Fruit fly (Drosophila melanogaster) whole organism, embryonic: Measurements from ENCODE around the gene CG12123.

Source experiments
- Ada2b ChIP-seq: fragments of 200-800 bp; sonication (Bioruptor generic); IDR thresholded peaks from 2 replicates; pipeline ENCODE4 v1.3.6; 2022; ENCODE audit warnings: missing biosample characterization, missing genetic modification characterization
- Blimp-1 ChIP-seq: fragments of 200-800 bp; sonication (Bioruptor generic); optimal IDR thresholded peaks from 3 replicates; lab custom pipeline; 2018; ENCODE audit warnings: missing biosample characterization, missing genetic modification characterization, mild to moderate bottlenecking, moderate library complexity, missing genetic modification reagents
- CG10267 ChIP-seq: fragments of 200-800 bp; sonication (Bioruptor generic); optimal IDR thresholded peaks from 2 replicates; lab custom pipeline; 2018; ENCODE audit warnings: missing biosample characterization, mild to moderate bottlenecking, missing genetic modification characterization, moderate library complexity
- CG10959 ChIP-seq: fragments of 200-800 bp; sonication (Bioruptor generic); IDR thresholded peaks from 2 replicates; pipeline ENCODE4 v1.3.6; 2022; ENCODE audit warnings: missing biosample characterization, missing genetic modification characterization
- CG11085 ChIP-seq: fragments of 200-800 bp; sonication (Bioruptor generic); IDR thresholded peaks from 2 replicates; pipeline ENCODE4 v1.3.6; 2022; ENCODE audit warnings: missing biosample characterization, missing genetic modification characterization
- CG12659 ChIP-seq: fragments of 200-800 bp; sonication (Bioruptor generic); optimal IDR thresholded peaks from 3 replicates; lab custom pipeline; 2017; ENCODE audit warnings: mild to moderate bottlenecking, missing biosample characterization, missing genetic modification reagents, missing genetic modification characterization
- CG12942 ChIP-seq: fragments of 200-800 bp; sonication (Bioruptor generic); optimal IDR thresholded peaks from 3 replicates; lab custom pipeline; 2016; ENCODE audit warnings: missing biosample characterization, missing genetic modification characterization
- CG13775 ChIP-seq: fragments of 200-800 bp; sonication (Bioruptor generic); optimal IDR thresholded peaks from 3 replicates; lab custom pipeline; 2017; ENCODE audit warnings: missing biosample characterization, mild to moderate bottlenecking, missing genetic modification characterization
- CG14710 ChIP-seq: fragments of 200-800 bp; sonication (Bioruptor generic); optimal IDR thresholded peaks from 3 replicates; lab custom pipeline; 2019; ENCODE audit warnings: missing biosample characterization, mild to moderate bottlenecking, missing genetic modification characterization, moderate library complexity
- CG15479 ChIP-seq: fragments of 200-800 bp; sonication (Bioruptor generic); optimal IDR thresholded peaks from 3 replicates; lab custom pipeline; 2019; ENCODE audit warnings: missing biosample characterization, mild to moderate bottlenecking, missing genetic modification characterization, moderate library complexity
- CG16815 ChIP-seq: fragments of 200-800 bp; sonication (Bioruptor generic); optimal IDR thresholded peaks from 3 replicates; lab custom pipeline; 2017; ENCODE audit warnings: missing biosample characterization, mild to moderate bottlenecking, missing genetic modification characterization
- CG17802 ChIP-seq: fragments of 200-800 bp; sonication (Bioruptor generic); optimal IDR thresholded peaks from 2 replicates; lab custom pipeline; 2018; ENCODE audit warnings: missing biosample characterization, mild to moderate bottlenecking, missing genetic modification characterization, moderate library complexity
- CG18011 ChIP-seq: fragments of 200-800 bp; sonication (Bioruptor generic); optimal IDR thresholded peaks from 2 replicates; lab custom pipeline; 2017; ENCODE audit warnings: missing biosample characterization, missing genetic modification characterization, mild to moderate bottlenecking, moderate library complexity, missing genotype
- CG18599 ChIP-seq: fragments of 200-800 bp; sonication (Bioruptor generic); optimal IDR thresholded peaks from 3 replicates; lab custom pipeline; 2017; ENCODE audit warnings: missing biosample characterization, missing genetic modification characterization, mild to moderate bottlenecking, moderate library complexity, missing genetic modification reagents
- CG2712 ChIP-seq: fragments of 200-800 bp; optimal IDR thresholded peaks from 3 replicates; lab custom pipeline; 2019; ENCODE audit warnings: missing biosample characterization, mild to moderate bottlenecking, missing genetic modification characterization, moderate library complexity
- CG31441 ChIP-seq: fragments of 200-800 bp; sonication (Bioruptor generic); IDR thresholded peaks from 2 replicates; pipeline ENCODE4 v1.3.6; 2022; ENCODE audit warnings: missing biosample characterization, missing genetic modification characterization
- CG3407 ChIP-seq: fragments of 200-800 bp; sonication (Bioruptor generic); optimal IDR thresholded peaks from 2 replicates; lab custom pipeline; 2018; ENCODE audit warnings: missing biosample characterization, mild to moderate bottlenecking, missing genetic modification characterization
- CG5180 ChIP-seq: fragments of 200-800 bp; sonication (Bioruptor generic); optimal IDR thresholded peaks from 3 replicates; lab custom pipeline; 2017; ENCODE audit warnings: missing biosample characterization, missing genetic modification characterization, mild to moderate bottlenecking, moderate library complexity, missing genetic modification reagents
- CG7357 ChIP-seq: fragments of 200-800 bp; sonication (Bioruptor generic); IDR thresholded peaks from 3 replicates; pipeline ENCODE4 v1.3.6; 2022; ENCODE audit warnings: missing biosample characterization, missing genetic modification characterization
- CG8089 ChIP-seq: fragments of 200-800 bp; sonication (Bioruptor generic); optimal IDR thresholded peaks from 3 replicates; lab custom pipeline; 2016; ENCODE audit warnings: missing biosample characterization, missing genetic modification characterization
- CG8478 ChIP-seq: fragments of >200 bp; optimal IDR thresholded peaks from 2 replicates; lab custom pipeline; 2018
- CG8924 ChIP-seq: fragments of 200-800 bp; optimal IDR thresholded peaks from 3 replicates; lab custom pipeline; 2019; ENCODE audit warnings: missing biosample characterization, mild to moderate bottlenecking, missing genetic modification characterization, moderate library complexity
- Fer2 ChIP-seq: fragments of 200-800 bp; sonication (Bioruptor generic); optimal IDR thresholded peaks from 2 replicates; lab custom pipeline; 2018; ENCODE audit warnings: missing biosample characterization, mild to moderate bottlenecking, missing genetic modification characterization, moderate library complexity
- HHEX ChIP-seq: fragments of 200-800 bp; sonication (Bioruptor generic); optimal IDR thresholded peaks from 3 replicates; lab custom pipeline; 2017; ENCODE audit warnings: missing biosample characterization, mild to moderate bottlenecking, missing genetic modification characterization, missing genetic modification reagents
- Hand ChIP-seq: fragments of 200-800 bp; sonication (Bioruptor generic); optimal IDR thresholded peaks from 2 replicates; lab custom pipeline; 2017; ENCODE audit warnings: mild to moderate bottlenecking, missing biosample characterization, missing genetic modification reagents, missing genetic modification characterization
- Lhr ChIP-seq: fragments of 200-800 bp; sonication (Bioruptor generic); optimal IDR thresholded peaks from 3 replicates; lab custom pipeline; 2017; ENCODE audit warnings: mild to moderate bottlenecking, missing biosample characterization, missing genetic modification reagents, missing genetic modification characterization
- Myb ChIP-seq: fragments of 200-800 bp; sonication (Bioruptor generic); optimal IDR thresholded peaks from 2 replicates; lab custom pipeline; 2016; ENCODE audit warnings: missing biosample characterization, missing genetic modification characterization
- Neu2 ChIP-seq: fragments of 200-800 bp; sonication (Bioruptor generic); optimal IDR thresholded peaks from 3 replicates; lab custom pipeline; 2016; ENCODE audit warnings: missing biosample characterization, missing genetic modification characterization, borderline replicate concordance
- Side ChIP-seq: fragments of 200-800 bp; sonication (Bioruptor generic); optimal IDR thresholded peaks from 2 replicates; lab custom pipeline; 2016; ENCODE audit warnings: missing biosample characterization, missing genetic modification characterization
- Sry-δ ChIP-seq: fragments of 200-800 bp; sonication (Bioruptor generic); optimal IDR thresholded peaks from 2 replicates; lab custom pipeline; 2016; ENCODE audit warnings: missing biosample characterization, missing genetic modification characterization
- Trl ChIP-seq, 3 experiments: fragments of >200 bp in 2 of 3; fragments of 200-800 bp in 1 of 3; sonication (Bioruptor generic) in 1 of 3; optimal IDR thresholded peaks; 2 replicates in 1 of 3; 3 replicates in 2 of 3; lab custom pipeline; 2016 to 2017; ENCODE audit warnings: missing biosample characterization in 1 of 3, missing genetic modification characterization in 1 of 3
- Xrp1 ChIP-seq: fragments of 200-800 bp; sonication (Bioruptor generic); IDR thresholded peaks from 2 replicates; pipeline ENCODE4 v1.3.6; 2022; ENCODE audit warnings: missing biosample characterization, missing genetic modification characterization
- chif ChIP-seq, 2 experiments: fragments of 200-800 bp; sonication (Bioruptor generic); optimal IDR thresholded peaks; 3 replicates each; lab custom pipeline; 2016; ENCODE audit warnings: missing biosample characterization in 2 of 2, missing genetic modification characterization in 2 of 2
- chm ChIP-seq: fragments of 200-800 bp; sonication (Bioruptor generic); IDR thresholded peaks from 2 replicates; pipeline ENCODE4 v1.3.6; 2022; ENCODE audit warnings: missing biosample characterization, missing genetic modification characterization
- corto ChIP-seq: fragments of 200-800 bp; sonication (Bioruptor generic); optimal IDR thresholded peaks from 2 replicates; lab custom pipeline; 2016; ENCODE audit warnings: missing biosample characterization, mild to moderate bottlenecking, missing genetic modification characterization, moderate library complexity
- crol ChIP-seq: fragments of 200-800 bp; sonication (Bioruptor generic); IDR thresholded peaks from 2 replicates; pipeline ENCODE4 v1.3.6; 2022; ENCODE audit warnings: missing biosample characterization, missing genetic modification characterization
- fd102C ChIP-seq: fragments of 200-800 bp; sonication (Bioruptor generic); optimal IDR thresholded peaks from 2 replicates; lab custom pipeline; 2018; ENCODE audit warnings: missing biosample characterization, mild to moderate bottlenecking, missing genetic modification characterization, moderate library complexity
- fd64A ChIP-seq: fragments of 200-800 bp; sonication (Bioruptor generic); optimal IDR thresholded peaks from 3 replicates; lab custom pipeline; 2018; ENCODE audit warnings: missing biosample characterization, mild to moderate bottlenecking, missing genetic modification characterization
- gfzf ChIP-seq: fragments of 200-800 bp; sonication (Bioruptor generic); optimal IDR thresholded peaks from 2 replicates; lab custom pipeline; 2016; ENCODE audit warnings: missing biosample characterization, mild to moderate bottlenecking, missing genetic modification characterization, moderate library complexity
- hth ChIP-seq: fragments of >200 bp; optimal IDR thresholded peaks from 2 replicates; lab custom pipeline; 2017; ENCODE audit warnings: inconsistent platforms
- kay ChIP-seq: fragments of 200-800 bp; sonication (Bioruptor generic); optimal IDR thresholded peaks from 2 replicates; lab custom pipeline; 2016; ENCODE audit warnings: missing biosample characterization, missing genetic modification characterization
- luna ChIP-seq: fragments of 200-800 bp; sonication (Bioruptor generic); optimal IDR thresholded peaks from 2 replicates; lab custom pipeline; 2016; ENCODE audit warnings: missing biosample characterization, missing genetic modification characterization
- mld ChIP-seq: fragments of 200-800 bp; sonication (Bioruptor generic); IDR thresholded peaks from 3 replicates; pipeline ENCODE4 v1.3.6; 2022; ENCODE audit warnings: missing biosample characterization, missing genetic modification characterization; ENCODE audit not compliant: partially characterized antibody
- pb ChIP-seq: fragments of 200-800 bp; sonication (Bioruptor generic); optimal IDR thresholded peaks from 3 replicates; lab custom pipeline; 2016; ENCODE audit warnings: missing biosample characterization, missing genetic modification characterization
- pfk ChIP-seq: fragments of 200-800 bp; sonication (Bioruptor generic); optimal IDR thresholded peaks from 2 replicates; lab custom pipeline; 2018; ENCODE audit warnings: missing biosample characterization, mild to moderate bottlenecking, missing genetic modification characterization, moderate library complexity
- phol ChIP-seq: fragments of 200-800 bp; sonication (Bioruptor generic); optimal IDR thresholded peaks from 3 replicates; lab custom pipeline; 2018; ENCODE audit warnings: missing biosample characterization, mild to moderate bottlenecking, missing genetic modification characterization, moderate library complexity
- pzg ChIP-seq: fragments of 200-800 bp; sonication (Bioruptor generic); optimal IDR thresholded peaks from 3 replicates; lab custom pipeline; 2018; ENCODE audit warnings: missing biosample characterization, mild to moderate bottlenecking, missing genetic modification characterization, moderate library complexity
- sd ChIP-seq: fragments of 200-800 bp; sonication (Bioruptor generic); optimal IDR thresholded peaks from 3 replicates; lab custom pipeline; 2018; ENCODE audit warnings: missing biosample characterization, mild to moderate bottlenecking, missing genetic modification characterization, moderate library complexity
- stwl ChIP-seq: fragments of 200-800 bp; sonication (Bioruptor generic); optimal IDR thresholded peaks from 3 replicates; lab custom pipeline; 2018; ENCODE audit warnings: missing biosample characterization, mild to moderate bottlenecking, missing genetic modification characterization, moderate library complexity
- wek ChIP-seq: fragments of 200-800 bp; sonication (Bioruptor generic); optimal IDR thresholded peaks from 3 replicates; lab custom pipeline; 2018; ENCODE audit warnings: missing biosample characterization, mild to moderate bottlenecking, missing genetic modification characterization, moderate library complexity
- zfh1 ChIP-seq: fragments of 200-800 bp; sonication (Bioruptor generic); IDR thresholded peaks from 3 replicates; pipeline ENCODE4 v1.3.6; 2022; ENCODE audit warnings: missing biosample characterization, missing genetic modification characterization

The CG12123 gene

DNA sequence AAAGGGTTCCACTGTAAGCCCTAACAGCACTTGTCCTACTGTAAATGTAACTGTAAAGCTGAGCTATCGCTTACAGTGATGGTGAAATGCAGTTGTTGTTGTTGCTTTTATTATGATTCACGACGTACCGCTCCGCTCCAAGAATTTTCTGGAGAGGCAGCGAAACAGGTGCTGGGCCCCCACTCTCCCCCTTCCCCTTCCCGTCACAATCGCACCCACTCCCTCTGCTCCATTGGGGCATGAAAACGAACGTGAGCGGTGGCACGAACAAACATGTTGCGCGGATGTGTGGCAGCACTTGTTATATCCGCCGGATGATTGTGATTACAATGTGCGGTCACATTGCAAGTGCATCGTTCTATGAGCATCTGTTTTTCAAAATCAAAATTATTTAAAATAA, 22.6 kb downstream of the CG12123 start (continued):
- no peak for TF ChIP-seq Xrp1 (GFP tag; lab: Robert Waterston, UW)
- TF ChIP-seq gfzf (GFP tag; lab: Kevin White, UChicago) = peak; percentile 28
- peak; percentile 14 for TF ChIP-seq CG15479 (GFP tag; lab: Kevin White, UChicago)
- TF ChIP-seq sd (tag; lab: Kevin White, UChicago) = peak; percentile 25
- peak; percentile 66 for TF ChIP-seq CG5180 (GFP tag; lab: Kevin White, UChicago)
- peak; percentile 4 for TF ChIP-seq pfk (GFP tag; lab: Kevin White, UChicago)
- peak; percentile 84 for TF ChIP-seq crol
- no peak for TF ChIP-seq hth
- TF ChIP-seq CG7357 (GFP tag; lab: Robert Waterston, UW) = no peak
- TF ChIP-seq CG13775 (GFP tag; lab: Kevin White, UChicago) = peak; percentile 58
- no peak for TF ChIP-seq CG3407 (GFP tag; lab: Kevin White, UChicago)
- TF ChIP-seq CG2712 = no peak
- no peak for TF ChIP-seq CG8924 (tag; lab: Kevin White, UChicago)
- TF ChIP-seq stwl = peak; percentile 51
- no peak for TF ChIP-seq CG16815 (GFP tag; lab: Kevin White, UChicago)
- TF ChIP-seq Blimp-1 = peak; percentile 45
- peak in 1 of 2 experiments; percentile 8 for TF ChIP-seq Trl (optimal IDR thresholded peaks at IDR 0.05; lab: Kevin White, UChicago)
- no peak for TF ChIP-seq Trl (GFP tag; optimal IDR thresholded peaks at IDR 0.05; lab: Kevin White, UChicago)
- TF ChIP-seq chm (GFP tag; lab: Robert Waterston, UW) = 0 out of 2 replicates have a peak, but pooled peaks have one; percentile 10
- TF ChIP-seq fd64A (GFP tag; lab: Kevin White, UChicago) = no peak
- TF ChIP-seq Side = no peak
- TF ChIP-seq CG14710 (tag; lab: Kevin White, UChicago) = peak; percentile 43
- no peak for TF ChIP-seq corto

dm6 chrX:8416956-8417355, 25.2 kb downstream of the CG12123 start:
- TF ChIP-seq CG12659 (GFP tag; lab: Kevin White, UChicago) = no peak
- no peak for TF ChIP-seq HHEX (GFP tag; lab: Kevin White, UChicago)
- TF ChIP-seq zfh1 = 0 out of 3 replicates have a peak, but pooled peaks have one; percentile 30
- no peak for TF ChIP-seq Fer2
- no peak for TF ChIP-seq kay (GFP tag; lab: Kevin White, UChicago)
- TF ChIP-seq CG17802 = no peak
- TF ChIP-seq Ada2b (GFP tag; lab: Robert Waterston, UW) = no peak
- TF ChIP-seq CG31441 (GFP tag; lab: Robert Waterston, UW) = no peak
- TF ChIP-seq luna (GFP tag; lab: Kevin White, UChicago) = no peak
- TF ChIP-seq phol (tag; lab: Kevin White, UChicago) = peak; percentile 23
- TF ChIP-seq Neu2 (GFP tag; lab: Kevin White, UChicago) = no peak
- no peak for TF ChIP-seq pb (GFP tag; lab: Kevin White, UChicago)
- TF ChIP-seq Lhr = no peak
- TF ChIP-seq pzg = no peak
- TF ChIP-seq fd102C (GFP tag; lab: Kevin White, UChicago) = no peak
- TF ChIP-seq Sry-δ (GFP tag; lab: Kevin White, UChicago) = no peak
- TF ChIP-seq Hand (GFP tag; lab: Kevin White, UChicago) = no peak
- no peak for TF ChIP-seq Xrp1 (GFP tag; lab: Robert Waterston, UW)
- TF ChIP-seq CG10267 (tag; lab: Kevin White, UChicago) = no peak
- TF ChIP-seq Myb = no peak
- TF ChIP-seq CG10959 (GFP tag; lab: Robert Waterston, UW) = no peak
- no peak for TF ChIP-seq CG12942
- no peak for TF ChIP-seq chif (GFP tag; optimal IDR thresholded peaks at IDR 0.05; lab: Kevin White, UChicago)
- no peak for TF ChIP-seq CG11085
- no peak for TF ChIP-seq CG8089 (GFP tag; lab: Kevin White, UChicago)
- TF ChIP-seq wek (GFP tag; lab: Kevin White, UChicago) = no peak
- TF ChIP-seq mld (GFP tag; lab: Robert Waterston, UW) = no peak
- TF ChIP-seq CG18599 (GFP tag; lab: Kevin White, UChicago) = no peak
- no peak for TF ChIP-seq CG18011
- no peak for TF ChIP-seq CG8478 (lab: Kevin White, UChicago)
